Worm (Caenorhabditis elegans) whole organism, L4/young adult: ENCODE results near the gene nfya-1.

ENCODE experiments used
- W03F9.2 ChIP-seq: fragments of 150-350 bp; optimal IDR thresholded peaks from 2 replicates; lab custom pipeline; 2014; ENCODE audit warnings: missing biosample characterization, missing genetic modification characterization
- dao-5 ChIP-seq: sonication (generic microtip); optimal IDR thresholded peaks from 2 replicates; lab custom pipeline; 2016; ENCODE audit warnings: missing genotype, missing genetic modification characterization, moderate library complexity, missing compliant biosample characterization
- him-1 ChIP-seq: sonication (generic microtip); optimal IDR thresholded peaks from 2 replicates; lab custom pipeline; 2016; ENCODE audit warnings: missing genotype, missing genetic modification reagents, missing genetic modification characterization, missing compliant biosample characterization

DNA sequence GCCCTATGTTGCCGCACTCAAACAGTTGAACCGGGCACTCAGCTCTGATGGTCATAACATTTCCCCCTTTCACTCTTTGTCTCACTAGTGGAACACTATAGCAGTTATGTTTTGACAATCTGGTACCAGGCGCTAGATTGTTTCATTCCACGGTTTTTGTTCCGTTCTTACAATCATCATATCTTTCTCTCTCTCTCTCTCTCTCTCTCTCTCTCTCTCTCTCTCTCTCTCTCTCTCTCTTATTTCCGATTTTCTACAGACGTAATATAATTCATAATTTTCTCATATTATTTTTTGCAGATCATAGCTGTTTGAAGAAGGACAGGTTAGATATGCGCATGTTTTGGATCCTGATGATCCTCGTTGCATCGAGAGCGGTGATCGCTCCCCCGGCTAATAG lies 32.8 kb downstream of the nfya-1 start, which contains the start of gene Y62H9A.12:
- no peak for TF ChIP-seq W03F9.2 (tag; lab: Kevin White, UChicago)
- no peak for TF ChIP-seq him-1 (tag; lab: Kevin White, UChicago)
- TF ChIP-seq dao-5 (tag; lab: Kevin White, UChicago) = no peak
